Worm (Caenorhabditis elegans) whole organism, late embryonic: ENCODE results near the gene srh-88.

Source experiments
- C08G9.2 ChIP-seq: sonication (generic microtip); optimal IDR thresholded peaks from 2 replicates; lab custom pipeline; 2016; ENCODE audit warnings: mild to moderate bottlenecking, missing genetic modification characterization, moderate library complexity, missing compliant biosample characterization
- F13H6.1 ChIP-seq: sonication (generic microtip); optimal IDR thresholded peaks from 2 replicates; lab custom pipeline; 2016; ENCODE audit warnings: missing genetic modification characterization, missing compliant biosample characterization
- K02D7.2 ChIP-seq: sonication (generic microtip); optimal IDR thresholded peaks from 2 replicates; lab custom pipeline; 2017; ENCODE audit warnings: mild to moderate bottlenecking, missing genetic modification characterization, missing compliant biosample characterization
- K09A11.1 ChIP-seq: sonication (generic microtip); optimal IDR thresholded peaks from 2 replicates; lab custom pipeline; 2017; ENCODE audit warnings: antibody characterized with exemption, mild to moderate bottlenecking, missing genetic modification characterization, missing compliant biosample characterization; ENCODE audit not compliant: insufficient read depth
- Y22D7AL.16 ChIP-seq: sonication (generic microtip); optimal IDR thresholded peaks from 2 replicates; lab custom pipeline; 2016; ENCODE audit warnings: missing genetic modification characterization, missing compliant biosample characterization
- ahr-1 ChIP-seq: sonication (generic microtip); optimal IDR thresholded peaks from 2 replicates; lab custom pipeline; 2016; ENCODE audit warnings: missing genetic modification characterization, missing compliant biosample characterization
- ceh-18 ChIP-seq: sonication (generic microtip); optimal IDR thresholded peaks from 2 replicates; lab custom pipeline; 2016; ENCODE audit warnings: missing genetic modification characterization, missing compliant biosample characterization
- ceh-19 ChIP-seq: fragments of 200-800 bp; sonication (Bioruptor generic); optimal IDR thresholded peaks from 2 replicates; lab custom pipeline; 2018; ENCODE audit warnings: mild to moderate bottlenecking, missing genetic modification characterization, missing compliant biosample characterization
- ceh-2 ChIP-seq: sonication (generic microtip); optimal IDR thresholded peaks from 2 replicates; lab custom pipeline; 2016; ENCODE audit warnings: missing genotype, missing genetic modification characterization, missing compliant biosample characterization
- ceh-30 ChIP-seq: fragments of 150-350 bp; optimal IDR thresholded peaks from 2 replicates; lab custom pipeline; 2014; ENCODE audit warnings: missing biosample characterization, missing genetic modification characterization
- ceh-31 ChIP-seq: sonication (generic microtip); optimal IDR thresholded peaks from 2 replicates; lab custom pipeline; 2016; ENCODE audit warnings: missing genetic modification characterization, missing compliant biosample characterization
- ceh-34 ChIP-seq: sonication (generic microtip); optimal IDR thresholded peaks from 2 replicates; lab custom pipeline; 2016; ENCODE audit warnings: mild to moderate bottlenecking, missing genetic modification characterization, missing compliant biosample characterization
- ceh-48 ChIP-seq: sonication (generic microtip); optimal IDR thresholded peaks from 2 replicates; lab custom pipeline; 2016; ENCODE audit warnings: missing genetic modification characterization, inconsistent platforms, missing compliant biosample characterization
- ceh-6 ChIP-seq: fragments of 200-800 bp; sonication (Bioruptor generic); optimal IDR thresholded peaks from 2 replicates; lab custom pipeline; 2018; ENCODE audit warnings: mild to moderate bottlenecking, missing genetic modification characterization, missing compliant biosample characterization
- dmd-4 ChIP-seq: sonication (generic microtip); optimal IDR thresholded peaks from 2 replicates; lab custom pipeline; 2016; ENCODE audit warnings: borderline replicate concordance, missing genetic modification characterization, missing compliant biosample characterization
- elt-2 ChIP-seq: sonication (generic microtip); optimal IDR thresholded peaks from 2 replicates; lab custom pipeline; 2016; ENCODE audit warnings: missing genetic modification reagents, missing genetic modification characterization, missing compliant biosample characterization
- ets-4 ChIP-seq: sonication (generic microtip); optimal IDR thresholded peaks from 2 replicates; lab custom pipeline; 2016; ENCODE audit warnings: missing genetic modification characterization, missing compliant biosample characterization
- fax-1 ChIP-seq: sonication (generic microtip); optimal IDR thresholded peaks from 2 replicates; lab custom pipeline; 2016; ENCODE audit warnings: missing genotype, missing genetic modification characterization, missing compliant biosample characterization
- fkh-10 ChIP-seq: fragments of 150-350 bp; optimal IDR thresholded peaks from 2 replicates; lab custom pipeline; 2014; ENCODE audit warnings: missing biosample characterization, missing genetic modification reagents, missing genetic modification characterization
- hlh-13 ChIP-seq: fragments of 200-800 bp; sonication (Bioruptor generic); optimal IDR thresholded peaks from 2 replicates; lab custom pipeline; 2018; ENCODE audit warnings: mild to moderate bottlenecking, missing genetic modification characterization, missing compliant biosample characterization
- hlh-6 ChIP-seq: sonication (generic microtip); optimal IDR thresholded peaks from 2 replicates; lab custom pipeline; 2016; ENCODE audit warnings: missing genotype, missing genetic modification characterization, missing compliant biosample characterization
- lim-6 ChIP-seq: sonication (generic microtip); optimal IDR thresholded peaks from 2 replicates; lab custom pipeline; 2016; ENCODE audit warnings: missing genetic modification characterization, missing compliant biosample characterization
- mec-3 ChIP-seq: sonication (generic microtip); optimal IDR thresholded peaks from 2 replicates; lab custom pipeline; 2016; ENCODE audit warnings: borderline replicate concordance, missing genetic modification characterization, missing compliant biosample characterization
- pag-3 ChIP-seq: sonication (generic microtip); optimal IDR thresholded peaks from 2 replicates; lab custom pipeline; 2016; ENCODE audit warnings: missing compliant biosample characterization, missing genetic modification characterization, borderline replicate concordance
- pax-1 ChIP-seq: fragments of 150-350 bp; optimal IDR thresholded peaks from 2 replicates; lab custom pipeline; 2014; ENCODE audit warnings: missing biosample characterization, missing genetic modification characterization
- pha-2 ChIP-seq: sonication (generic microtip); optimal IDR thresholded peaks from 2 replicates; lab custom pipeline; 2017; ENCODE audit warnings: mild to moderate bottlenecking, missing genetic modification characterization, missing compliant biosample characterization
- sdc-2 ChIP-seq: sonication (generic microtip); optimal IDR thresholded peaks from 2 replicates; lab custom pipeline; 2016; ENCODE audit warnings: missing genotype, missing genetic modification characterization, missing compliant biosample characterization
- sox-4 ChIP-seq: sonication (generic microtip); optimal IDR thresholded peaks from 2 replicates; lab custom pipeline; 2017; ENCODE audit warnings: mild to moderate bottlenecking, missing genetic modification characterization, inconsistent platforms, missing compliant biosample characterization
- tbx-2 ChIP-seq: sonication (generic microtip); optimal IDR thresholded peaks from 2 replicates; lab custom pipeline; 2016; ENCODE audit warnings: missing genetic modification characterization, missing compliant biosample characterization
- unc-3 ChIP-seq, 2 experiments: fragments of 200-800 bp in 1 of 2; sonication (Bioruptor generic) in 1 of 2; sonication (generic microtip) in 1 of 2; conservative IDR thresholded peaks in 1 of 2; optimal IDR thresholded peaks in 1 of 2; 2 replicates each; pipeline versions ENCODE4 v1.3.6 to Lab custom; 2016 to 2022; ENCODE audit warnings: missing compliant biosample characterization in 2 of 2, missing genetic modification characterization in 2 of 2, missing genetic modification reagents in 1 of 2
- unc-86 ChIP-seq: sonication (generic microtip); optimal IDR thresholded peaks from 2 replicates; lab custom pipeline; 2016; ENCODE audit warnings: missing genetic modification characterization, missing compliant biosample characterization
- ztf-16 ChIP-seq: sonication (generic microtip); optimal IDR thresholded peaks from 2 replicates; lab custom pipeline; 2017; ENCODE audit warnings: missing genetic modification characterization, missing compliant biosample characterization

srh-88 gene

ce11 chrV:2927553-2927952, 37.1 kb downstream of the srh-88 start, which contains the start of gene C31B8.12:
Gene C31B8.12 (minus strand): TSS chrV:2927653.
- TF ChIP-seq sdc-2 (tag; lab: Kevin White, UChicago), result no peak
- TF ChIP-seq pax-1 (tag; lab: Kevin White, UChicago), result no peak
- TF ChIP-seq ceh-6, result no peak
- TF ChIP-seq F13H6.1 (tag; lab: Kevin White, UChicago), result no peak

- TF ChIP-seq unc-3 (GFP tag; conservative IDR thresholded peaks at IDR 0.05; lab: Robert Waterston, UW), result no peak
- no peak for TF ChIP-seq unc-3 (tag; optimal IDR thresholded peaks at IDR 0.05; lab: Kevin White, UChicago)
- no peak for TF ChIP-seq unc-86 (tag; lab: Kevin White, UChicago)
- TF ChIP-seq K02D7.2, result no peak
- TF ChIP-seq Y22D7AL.16, result no peak
- TF ChIP-seq K09A11.1 (tag; lab: Kevin White, UChicago), result no peak
- no peak for TF ChIP-seq sox-4 (tag; lab: Kevin White, UChicago)
- TF ChIP-seq hlh-6 (tag; lab: Kevin White, UChicago), result no peak
- TF ChIP-seq ceh-34 (tag; lab: Kevin White, UChicago), result no peak
- TF ChIP-seq ahr-1, result no peak
- TF ChIP-seq tbx-2 (tag; lab: Kevin White, UChicago), result no peak
- TF ChIP-seq pag-3 (tag; lab: Kevin White, UChicago), result no peak
- no peak for TF ChIP-seq fax-1 (tag; lab: Kevin White, UChicago)
- no peak for TF ChIP-seq ztf-16 (tag; lab: Kevin White, UChicago)
These were observed 42.1 kb downstream of the srh-88 start, which contains the start of gene srh-38 for ce11 chrV:2922594-2922993. Gene srh-38 (minus strand): TSS chrV:2922694.

DNA sequence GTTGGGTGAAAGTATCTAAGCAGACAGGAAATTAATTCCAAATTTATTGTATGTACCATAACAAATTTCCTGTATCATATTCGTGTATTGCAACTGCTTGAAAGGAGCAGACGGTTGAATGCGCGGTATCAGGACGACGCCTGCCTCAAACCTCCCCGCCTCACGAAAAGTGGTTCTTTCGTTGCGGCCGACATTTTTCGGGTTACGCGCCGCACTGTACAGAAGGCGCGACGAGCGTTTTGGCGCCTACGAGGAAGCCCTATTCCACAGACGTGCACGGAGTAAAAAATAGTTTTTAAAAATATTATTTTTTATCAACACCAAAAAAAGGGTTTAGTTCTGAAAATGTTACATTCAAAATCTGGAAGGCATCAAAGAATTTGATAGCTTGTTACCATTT, 44.6 kb downstream of the srh-88 start:
- TF ChIP-seq ceh-30 (tag; lab: Kevin White, UChicago) (no peak), sdc-2 (tag; lab: Kevin White, UChicago) (no peak), ceh-34 (tag; lab: Kevin White, UChicago) (no peak), ceh-31 (tag; lab: Kevin White, UChicago) (no peak), lim-6 (tag; lab: Kevin White, UChicago) (no peak), ets-4 (tag; lab: Kevin White, UChicago) (no peak), ceh-18 (tag; lab: Kevin White, UChicago) (no peak)

DNA sequence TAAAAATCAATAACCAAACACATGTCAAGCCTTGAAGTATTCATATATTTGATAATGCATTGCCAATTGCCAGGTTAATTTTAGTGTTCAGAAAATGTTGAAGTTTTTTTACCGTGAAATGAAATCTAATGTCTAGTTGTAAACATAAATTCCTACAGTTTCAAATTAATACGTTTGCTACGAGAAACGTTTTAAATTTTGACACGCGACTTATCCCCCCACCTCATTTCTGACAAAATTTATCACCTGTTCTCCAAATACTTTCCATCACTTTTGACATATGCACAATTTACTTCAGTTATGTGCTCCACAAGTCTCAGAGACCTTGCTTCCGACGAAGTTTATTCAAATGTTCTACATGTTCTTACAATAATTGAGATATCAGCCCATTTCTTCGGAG, 50.7 kb downstream of the srh-88 start, which contains the start of gene srh-146:
Gene srh-146, plus strand, starts transcription at position 301 of the 400 bp plus-strand sequence.
- no peak for TF ChIP-seq ahr-1
- no peak for TF ChIP-seq ceh-2 (tag; lab: Kevin White, UChicago)
- TF ChIP-seq mec-3 (tag; lab: Kevin White, UChicago), result no peak
- TF ChIP-seq fkh-10 (GFP tag; lab: Kevin White, UChicago), result no peak
- TF ChIP-seq ceh-19 (GFP tag; lab: Kevin White, UChicago), result no peak
- TF ChIP-seq pha-2 (tag; lab: Kevin White, UChicago), result no peak
- TF ChIP-seq C08G9.2 (tag; lab: Kevin White, UChicago), result no peak
- no peak for TF ChIP-seq ceh-48 (tag; lab: Kevin White, UChicago)
- no peak for TF ChIP-seq dmd-4 (tag; lab: Kevin White, UChicago)
- TF ChIP-seq K02D7.2, result no peak
- TF ChIP-seq elt-2 (tag; lab: Kevin White, UChicago), result no peak
- TF ChIP-seq hlh-13 (GFP tag; lab: Kevin White, UChicago), result no peak
